Fruit fly (Drosophila melanogaster): ENCODE results near the gene CG5235.

CG5235 gene

DNA sequence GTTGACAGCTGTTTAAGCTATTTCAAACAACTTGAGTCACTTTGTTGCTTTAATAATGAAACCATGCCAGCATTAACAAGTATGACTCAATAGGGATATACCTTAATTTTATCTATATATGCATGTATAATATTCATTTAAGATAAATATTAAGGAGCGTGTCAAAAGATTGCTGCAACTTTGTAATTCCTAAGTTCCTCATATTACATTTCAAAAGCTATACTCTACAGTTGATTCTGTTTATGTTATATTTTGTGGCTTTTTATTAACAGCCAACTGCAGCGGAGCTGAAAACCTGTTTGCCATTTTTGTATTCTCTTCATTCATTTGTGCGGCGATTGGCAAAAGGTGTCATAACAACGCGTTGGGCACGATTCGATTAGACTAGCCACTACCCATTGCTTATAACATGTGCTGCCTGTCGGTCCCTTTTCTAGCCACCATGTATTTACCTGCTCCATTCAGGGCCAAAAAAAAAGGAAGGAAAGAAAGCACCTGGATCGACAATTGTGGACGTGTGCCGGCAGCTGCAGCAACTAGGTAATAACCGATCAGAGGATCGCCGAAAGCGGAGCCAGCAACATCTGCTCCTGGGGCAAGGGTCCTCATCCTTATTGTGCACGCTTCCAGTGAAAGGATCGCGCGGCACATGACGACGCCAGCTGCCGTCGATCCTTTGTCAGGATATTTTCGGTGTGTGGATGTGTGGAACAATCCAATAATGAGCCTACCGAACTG, 41.3 kb downstream of the CG5235 start:
- TF ChIP-seq CG9948 (tag; optimal IDR thresholded peaks at IDR 0.05) (peak; percentile 15), CG17806 (tag; optimal IDR thresholded peaks at IDR 0.05) (peak; percentile 50), CG8159 (tag; optimal IDR thresholded peaks at IDR 0.05) (peak; percentile 17), D1 (tag; optimal IDR thresholded peaks at IDR 0.05) (no peak), CG10348 (GFP tag; IDR thresholded peaks at IDR 0.05) (no peak), CG32121 (GFP tag; IDR thresholded peaks at IDR 0.05) (no peak), CG4496 (GFP tag; IDR thresholded peaks at IDR 0.05) (no peak), gl (tag; optimal IDR thresholded peaks at IDR 0.05) (no peak), Pif1B (GFP tag; optimal IDR thresholded peaks at IDR 0.05) (no peak)

DNA sequence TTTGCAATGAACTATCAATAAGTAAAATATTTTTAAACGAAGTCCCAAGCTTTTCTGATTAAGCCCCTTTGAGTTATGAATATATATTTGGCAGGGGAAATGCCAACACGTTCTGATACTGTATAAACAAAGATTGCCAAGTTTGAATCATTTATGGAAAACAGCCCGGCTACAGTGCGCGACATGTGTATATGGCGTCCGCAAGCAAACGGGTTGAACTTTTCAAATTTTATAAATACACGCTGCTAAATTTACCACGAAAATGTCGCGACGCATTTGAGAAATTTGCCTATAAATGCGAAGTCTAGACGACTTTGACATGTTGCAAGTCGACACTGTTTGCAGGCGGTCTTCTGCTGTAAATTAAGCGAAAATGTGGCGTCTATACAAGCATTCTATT, 42.1 kb downstream of the CG5235 start:
- peak; percentile 39 for TF ChIP-seq gl (tag; optimal IDR thresholded peaks at IDR 0.05)
- peak; percentile 64 for TF ChIP-seq CG14655 (GFP tag; optimal IDR thresholded peaks at IDR 0.05)
- TF ChIP-seq Pif1B (GFP tag; optimal IDR thresholded peaks at IDR 0.05) = peak; percentile 52
- TF ChIP-seq CG8159 (tag; optimal IDR thresholded peaks at IDR 0.05) = peak; percentile 66
- TF ChIP-seq Snoo (tag; optimal IDR thresholded peaks at IDR 0.05) = peak; percentile 59
- TF ChIP-seq CG12605 (GFP tag; IDR thresholded peaks at IDR 0.05) = peak; percentile 50; the same call in 1 of the 2 replicates
- TF ChIP-seq fd96Ca (GFP tag; IDR thresholded peaks at IDR 0.05) = peak; percentile 81
- TF ChIP-seq CG17806 (tag; optimal IDR thresholded peaks at IDR 0.05) = peak; percentile 58
- TF ChIP-seq CG15710 (tag; optimal IDR thresholded peaks at IDR 0.05) = peak; percentile 72
- no peak for TF ChIP-seq EcR (GFP tag; optimal IDR thresholded peaks at IDR 0.05)
- peak; percentile 70 for TF ChIP-seq CG32121 (GFP tag; IDR thresholded peaks at IDR 0.05)
- no peak for TF ChIP-seq CG10348 (GFP tag; IDR thresholded peaks at IDR 0.05)
- peak; percentile 86 for TF ChIP-seq CG4496 (GFP tag; IDR thresholded peaks at IDR 0.05)
- TF ChIP-seq Pif1A (GFP tag; optimal IDR thresholded peaks at IDR 0.05) = peak; percentile 79
- peak; percentile 38; the same call in 1 of the 2 replicates for TF ChIP-seq rn (GFP tag; IDR thresholded peaks at IDR 0.05)
- peak; percentile 50 for TF ChIP-seq CG13204 (GFP tag; optimal IDR thresholded peaks at IDR 0.05)
- peak; percentile 68 for TF ChIP-seq CG34367 (tag; optimal IDR thresholded peaks at IDR 0.05)
- TF ChIP-seq CG9948 (tag; optimal IDR thresholded peaks at IDR 0.05) = peak; percentile 59
- TF ChIP-seq Ets98B (GFP tag; IDR thresholded peaks at IDR 0.05) = peak; percentile 78
- TF ChIP-seq CG8301 (tag; optimal IDR thresholded peaks at IDR 0.05) = peak; percentile 44
- TF ChIP-seq D1 (tag; optimal IDR thresholded peaks at IDR 0.05) = peak; percentile 6

DNA sequence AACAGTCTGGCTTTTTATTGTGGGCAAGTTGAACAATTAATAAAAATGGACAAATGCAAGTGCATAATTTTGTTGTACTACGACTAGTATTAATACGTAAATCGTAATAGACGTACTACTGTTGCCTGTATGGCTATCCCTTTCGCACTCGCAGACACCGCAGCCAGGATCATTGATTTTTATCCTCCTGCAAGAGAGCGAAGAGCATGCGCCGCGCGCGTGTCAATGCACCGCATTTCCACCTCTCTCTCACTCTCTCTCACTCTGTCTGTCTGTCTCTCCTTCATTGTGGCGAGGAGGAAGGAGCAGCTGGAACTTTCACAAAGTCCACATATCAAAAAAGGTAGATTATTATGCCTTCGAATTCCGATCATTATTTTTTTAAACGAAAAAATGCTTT, 43.1 kb downstream of the CG5235 start:
- no peak for TF ChIP-seq CG34367 (tag; optimal IDR thresholded peaks at IDR 0.05)
- TF ChIP-seq CG9948 (tag; optimal IDR thresholded peaks at IDR 0.05) = no peak
- no peak for TF ChIP-seq CG15710 (tag; optimal IDR thresholded peaks at IDR 0.05)
- TF ChIP-seq CG32121 (GFP tag; IDR thresholded peaks at IDR 0.05) = no peak
- no peak for TF ChIP-seq CG13204 (GFP tag; optimal IDR thresholded peaks at IDR 0.05)
- 0 out of 3 replicates have a peak, but pooled peaks have one; percentile 22 for TF ChIP-seq CG4496 (GFP tag; IDR thresholded peaks at IDR 0.05)
- TF ChIP-seq D1 (tag; optimal IDR thresholded peaks at IDR 0.05) = no peak
- no peak for TF ChIP-seq CG8159 (tag; optimal IDR thresholded peaks at IDR 0.05)
- TF ChIP-seq EcR (GFP tag; optimal IDR thresholded peaks at IDR 0.05) = peak; percentile 93

DNA sequence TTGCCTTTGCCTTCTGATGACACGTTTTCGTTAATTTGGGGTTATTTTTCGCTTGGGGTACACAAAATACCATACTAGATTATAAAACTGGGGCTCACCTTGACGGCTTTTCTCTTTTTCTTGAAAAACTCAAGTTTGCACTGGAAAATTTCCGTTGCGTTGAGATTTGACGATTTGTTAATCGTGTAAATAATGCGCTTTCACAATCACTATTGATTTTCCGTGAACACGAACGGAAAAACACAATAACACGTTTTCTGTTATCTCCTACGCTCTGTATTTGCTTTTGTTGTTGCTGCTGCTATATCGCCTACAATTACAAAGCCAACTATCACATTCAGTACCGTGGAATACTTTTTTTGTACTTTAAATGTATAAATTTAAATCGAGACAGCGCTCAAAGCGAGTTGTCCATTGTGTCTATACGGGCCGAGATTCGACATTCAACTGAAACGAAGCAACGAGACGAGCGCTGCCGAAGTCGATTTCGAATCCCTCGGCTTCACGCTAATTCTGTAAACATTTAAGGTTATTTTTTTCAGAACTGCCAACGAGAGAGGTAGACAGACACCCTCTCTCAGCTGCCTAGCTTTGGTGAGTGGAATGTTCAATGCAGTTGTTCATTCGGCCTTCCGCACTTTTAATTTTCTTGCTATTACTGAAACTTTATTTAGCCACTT, 43.7 kb downstream of the CG5235 start:
- TF ChIP-seq CG4496 (GFP tag; IDR thresholded peaks at IDR 0.05) = peak; percentile 63; the same call in 2 of the 3 replicates
- no peak for TF ChIP-seq CG15710 (tag; optimal IDR thresholded peaks at IDR 0.05)
- peak; percentile 12 for TF ChIP-seq CG14655 (GFP tag; optimal IDR thresholded peaks at IDR 0.05)
- no peak for TF ChIP-seq Pif1A (GFP tag; optimal IDR thresholded peaks at IDR 0.05)
- TF ChIP-seq CG12605 (GFP tag; IDR thresholded peaks at IDR 0.05) = peak; percentile 68
- peak; percentile 3 for TF ChIP-seq CG17806 (tag; optimal IDR thresholded peaks at IDR 0.05)
- no peak for TF ChIP-seq gl (tag; optimal IDR thresholded peaks at IDR 0.05)
- no peak for TF ChIP-seq EcR (GFP tag; optimal IDR thresholded peaks at IDR 0.05)
- peak; percentile 40; the same call in 2 of the 3 replicates for TF ChIP-seq fd96Ca (GFP tag; IDR thresholded peaks at IDR 0.05)
- no peak for TF ChIP-seq CG8159 (tag; optimal IDR thresholded peaks at IDR 0.05)
- no peak for TF ChIP-seq D1 (tag; optimal IDR thresholded peaks at IDR 0.05)
- no peak for TF ChIP-seq CG9948 (tag; optimal IDR thresholded peaks at IDR 0.05)
- TF ChIP-seq CG10348 (GFP tag; IDR thresholded peaks at IDR 0.05) = no peak
- no peak for TF ChIP-seq rn (GFP tag; IDR thresholded peaks at IDR 0.05)
- TF ChIP-seq Snoo (tag; optimal IDR thresholded peaks at IDR 0.05) = peak; percentile 1
- no peak for TF ChIP-seq CG34367 (tag; optimal IDR thresholded peaks at IDR 0.05)
- peak; percentile 48; the same call in 1 of the 2 replicates for TF ChIP-seq Ets98B (GFP tag; IDR thresholded peaks at IDR 0.05)
- TF ChIP-seq CG32121 (GFP tag; IDR thresholded peaks at IDR 0.05) = peak; percentile 31; the same call in 1 of the 2 replicates
- no peak for TF ChIP-seq CG8301 (tag; optimal IDR thresholded peaks at IDR 0.05)
- peak; percentile 41 for TF ChIP-seq CG13204 (GFP tag; optimal IDR thresholded peaks at IDR 0.05)
- TF ChIP-seq Pif1B (GFP tag; optimal IDR thresholded peaks at IDR 0.05) = peak; percentile 61

DNA sequence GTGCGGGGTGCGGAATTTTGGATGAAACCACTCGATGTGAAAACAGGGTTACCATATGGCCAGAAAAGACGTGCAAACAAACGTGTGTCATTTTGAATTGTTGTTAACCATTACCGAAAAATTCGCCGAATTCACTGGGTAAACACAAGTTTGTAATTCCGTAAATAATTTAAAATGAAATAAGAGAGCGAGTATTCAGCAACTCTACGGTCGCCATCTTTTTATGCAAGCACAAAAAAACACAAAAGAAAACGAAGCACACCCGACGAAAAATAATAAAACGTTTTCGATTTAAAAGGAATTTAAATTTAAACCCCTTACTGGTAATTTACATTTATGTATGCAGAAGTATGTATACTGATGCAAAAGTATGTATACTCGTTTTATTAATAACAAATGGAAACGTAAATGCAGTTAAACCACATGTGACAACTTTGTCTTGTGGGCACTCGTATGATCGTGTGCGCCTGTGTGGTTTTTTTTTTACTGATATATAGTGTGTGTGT, 44.3 kb downstream of the CG5235 start:
- TF ChIP-seq CG4496 (GFP tag; IDR thresholded peaks at IDR 0.05) (peak; percentile 97), CG32121 (GFP tag; IDR thresholded peaks at IDR 0.05) (peak; percentile 96), rn (GFP tag; IDR thresholded peaks at IDR 0.05) (peak; percentile 84), CG12605 (GFP tag; IDR thresholded peaks at IDR 0.05) (peak; percentile 97), EcR (GFP tag; optimal IDR thresholded peaks at IDR 0.05) (peak; percentile 19), Ets98B (GFP tag; IDR thresholded peaks at IDR 0.05) (peak; percentile 96), CG15710 (tag; optimal IDR thresholded peaks at IDR 0.05) (peak; percentile 95), CG13204 (GFP tag; optimal IDR thresholded peaks at IDR 0.05) (peak; percentile 64), CG14655 (GFP tag; optimal IDR thresholded peaks at IDR 0.05) (peak; percentile 91), CG9948 (tag; optimal IDR thresholded peaks at IDR 0.05) (peak; percentile 91), CG8301 (tag; optimal IDR thresholded peaks at IDR 0.05) (peak; percentile 94), gl (tag; optimal IDR thresholded peaks at IDR 0.05) (peak; percentile 92), CG34367 (tag; optimal IDR thresholded peaks at IDR 0.05) (peak; percentile 95), CG8159 (tag; optimal IDR thresholded peaks at IDR 0.05) (peak; percentile 94), Pif1B (GFP tag; optimal IDR thresholded peaks at IDR 0.05) (peak; percentile 95), CG17806 (tag; optimal IDR thresholded peaks at IDR 0.05) (peak; percentile 94), fd96Ca (GFP tag; IDR thresholded peaks at IDR 0.05) (peak; percentile 94), D1 (tag; optimal IDR thresholded peaks at IDR 0.05) (peak; percentile 81), Snoo (tag; optimal IDR thresholded peaks at IDR 0.05) (peak; percentile 80), Pif1A (GFP tag; optimal IDR thresholded peaks at IDR 0.05) (peak; percentile 97), CG10348 (GFP tag; IDR thresholded peaks at IDR 0.05) (peak; percentile 60)

All from whole organism, pupa.